Worm (Caenorhabditis elegans): Measurements from ENCODE around the gene cpsf-3.

ce11 chrIV:13272494-13272893 is 10.2 kb downstream of the cpsf-3 start, which contains the start of gene unc-26:
- TF ChIP-seq nhr-2 (tag; optimal IDR thresholded peaks at IDR 0.05) (no peak), mep-1 (tag; optimal IDR thresholded peaks at IDR 0.05) (no peak), mab-5 (tag; optimal IDR thresholded peaks at IDR 0.05) (no peak), ztf-11 (tag; optimal IDR thresholded peaks at IDR 0.05) (no peak), lsy-2 (tag; optimal IDR thresholded peaks at IDR 0.05) (no peak), pha-4 (tag; optimal IDR thresholded peaks at IDR 0.05) (no peak), zip-8 (tag; optimal IDR thresholded peaks at IDR 0.05) (no peak), nhr-237 (tag; optimal IDR thresholded peaks at IDR 0.05) (no peak), ceh-43 (GFP tag; optimal IDR thresholded peaks at IDR 0.05) (no peak), snpc-4 (tag; optimal IDR thresholded peaks at IDR 0.05) (no peak), nhr-76 (tag; optimal IDR thresholded peaks at IDR 0.05) (no peak), unc-39 (tag; optimal IDR thresholded peaks at IDR 0.05) (no peak), cnd-1 (tag; optimal IDR thresholded peaks at IDR 0.05) (no peak)

Measured in whole organism, mixed stage, embryonic.